Worm (Caenorhabditis elegans): ENCODE data around the gene gcy-14.

- TF ChIP-seq ztf-11 (tag; optimal IDR thresholded peaks at IDR 0.05) (no peak), mep-1 (tag; optimal IDR thresholded peaks at IDR 0.05) (no peak), nhr-237 (tag; optimal IDR thresholded peaks at IDR 0.05) (no peak), unc-62 (GFP tag; optimal IDR thresholded peaks at IDR 0.05) (no peak), bed-3 (GFP tag; optimal IDR thresholded peaks at IDR 0.05) (no peak), lin-13 (tag; optimal IDR thresholded peaks at IDR 0.05) (no peak), elt-3 (tag; optimal IDR thresholded peaks at IDR 0.05) (no peak)
Observed at ce11 chrV:14824124-14824523, 44.0 kb downstream of the gcy-14 start, which contains the start of gene W06A7.4.
